Worm (Caenorhabditis elegans) whole organism, L2 larva: Measurements from ENCODE around the gene ZK897.10.

ENCODE experiments used
- ama-1 ChIP-seq: fragments of 150-350 bp; optimal IDR thresholded peaks from 2 replicates; lab custom pipeline; 2018; ENCODE audit warnings: inconsistent platforms
- dmd-4 ChIP-seq: sonication (generic microtip); optimal IDR thresholded peaks from 2 replicates; lab custom pipeline; 2017; ENCODE audit warnings: missing biosample characterization, missing genetic modification characterization
- elt-3 ChIP-seq: sonication (generic microtip); optimal IDR thresholded peaks from 2 replicates; lab custom pipeline; 2017; ENCODE audit warnings: missing biosample characterization, missing genetic modification characterization
- mab-5 ChIP-seq: fragments of 150-350 bp; optimal IDR thresholded peaks from 2 replicates; lab custom pipeline; 2014; ENCODE audit warnings: missing biosample characterization, missing genetic modification characterization
- mdl-1 ChIP-seq, 2 experiments: fragments of 150-350 bp in 1 of 2; sonication (generic microtip) in 1 of 2; optimal IDR thresholded peaks; 2 replicates each; lab custom pipeline; 2017; ENCODE audit warnings: missing biosample characterization in 2 of 2, missing genetic modification characterization in 2 of 2
- nhr-129 ChIP-seq: fragments of 150-350 bp; optimal IDR thresholded peaks from 2 replicates; lab custom pipeline; 2014; ENCODE audit warnings: missing biosample characterization, missing genetic modification characterization
- nhr-6 ChIP-seq: fragments of 150-350 bp; optimal IDR thresholded peaks from 2 replicates; lab custom pipeline; 2014; ENCODE audit warnings: missing biosample characterization, missing genetic modification characterization
- unc-62 ChIP-seq: fragments of 150-350 bp; optimal IDR thresholded peaks from 2 replicates; lab custom pipeline; 2014; ENCODE audit warnings: missing biosample characterization, missing genetic modification reagents, missing genetic modification characterization
- zag-1 ChIP-seq: fragments of 150-350 bp; optimal IDR thresholded peaks from 2 replicates; lab custom pipeline; 2014; ENCODE audit warnings: missing biosample characterization, missing genetic modification characterization
- ztf-4 ChIP-seq: fragments of 150-350 bp; optimal IDR thresholded peaks from 2 replicates; lab custom pipeline; 2014; ENCODE audit warnings: missing biosample characterization, missing genetic modification characterization

DNA sequence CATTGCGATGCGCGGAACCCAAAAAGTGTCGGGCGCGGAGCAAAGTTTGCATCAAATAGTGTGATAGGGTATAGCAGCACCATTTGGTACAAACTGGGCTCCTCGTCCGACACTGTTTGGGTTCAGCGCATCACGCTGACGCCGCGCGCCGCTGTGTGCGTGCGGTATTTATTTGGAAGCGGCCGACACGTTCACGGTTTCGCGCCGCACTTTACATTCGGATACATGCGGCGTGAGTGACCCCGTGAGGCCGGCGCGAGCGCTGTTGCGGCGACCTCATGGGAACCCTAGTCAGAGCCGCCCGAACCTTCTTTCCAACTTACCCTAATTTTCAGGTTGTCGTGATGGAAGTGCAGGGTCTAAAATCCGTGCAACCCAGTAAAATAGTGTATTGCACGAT, 15.8 kb downstream of the ZK897.10 start:
- TF ChIP-seq nhr-6 (tag; lab: Kevin White, UChicago), result no peak
- TF ChIP-seq ztf-4, result no peak
- no peak for TF ChIP-seq dmd-4 (tag; lab: Kevin White, UChicago)
- TF ChIP-seq elt-3 (tag; lab: Kevin White, UChicago), result no peak
- no peak for TF ChIP-seq mdl-1 (tag; optimal IDR thresholded peaks at IDR 0.05; lab: Kevin White, UChicago)
- no peak for TF ChIP-seq mab-5 (tag; lab: Kevin White, UChicago)
- no peak for TF ChIP-seq ama-1 (lab: Kevin White, UChicago)
- TF ChIP-seq nhr-129, result no peak
- no peak for TF ChIP-seq zag-1
- no peak for TF ChIP-seq unc-62
